Fruit fly (Drosophila melanogaster): ENCODE results near the gene CG46468.

The CG46468 gene

dm6 chr2L:9609337-9609856, 44.2 kb upstream of the CG46468 start (continued):
- TF ChIP-seq z (GFP tag; IDR thresholded peaks at IDR 0.05), result 0 out of 3 replicates have a peak, but pooled peaks have one; percentile 51
- TF ChIP-seq CG15696 (tag; optimal IDR thresholded peaks at IDR 0.05), result no peak
- no peak for TF ChIP-seq ken (GFP tag; IDR thresholded peaks at IDR 0.05)
- TF ChIP-seq CG10209 (GFP tag; optimal IDR thresholded peaks at IDR 0.05), result no peak
- TF ChIP-seq BEAF-32 (GFP tag; optimal IDR thresholded peaks at IDR 0.05), result no peak
- TF ChIP-seq tgo (GFP tag; IDR thresholded peaks at IDR 0.05), result no peak
- TF ChIP-seq CG13624 (GFP tag; optimal IDR thresholded peaks at IDR 0.05), result no peak
- no peak for TF ChIP-seq dati (GFP tag; IDR thresholded peaks at IDR 0.05)
- TF ChIP-seq CrebB (tag; optimal IDR thresholded peaks at IDR 0.05), result no peak
- TF ChIP-seq CG6791 (GFP tag; IDR thresholded peaks at IDR 0.05; ENCODE audit: partially characterized antibody), result no peak
- TF ChIP-seq jing (GFP tag; optimal IDR thresholded peaks at IDR 0.05), result no peak
- TF ChIP-seq CG18619 (GFP tag; optimal IDR thresholded peaks at IDR 0.05), result no peak
- no peak for TF ChIP-seq sens (GFP tag)
- TF ChIP-seq az2 (GFP tag; optimal IDR thresholded peaks at IDR 0.05), result no peak
- TF ChIP-seq CG3847 (GFP tag; IDR thresholded peaks at IDR 0.05), result no peak
- peak; percentile 33 for TF ChIP-seq Deaf1 (tag; optimal IDR thresholded peaks at IDR 0.05)
- TF ChIP-seq mirr (GFP tag; optimal IDR thresholded peaks at IDR 0.05), result no peak
- TF ChIP-seq Lpt (GFP tag; optimal IDR thresholded peaks at IDR 0.05), result no peak
- TF ChIP-seq cad (GFP tag; optimal IDR thresholded peaks at IDR 0.05), result no peak
- TF ChIP-seq esg (GFP tag; conservative IDR thresholded peaks at IDR 0.05), result no peak
- no peak for TF ChIP-seq Atf6 (GFP tag; IDR thresholded peaks at IDR 0.05)
- TF ChIP-seq Rfx (GFP tag; IDR thresholded peaks at IDR 0.05), result no peak
- no peak for TF ChIP-seq H2.0 (GFP tag; IDR thresholded peaks at IDR 0.05)
- TF ChIP-seq nerfin-2 (GFP tag; IDR thresholded peaks at IDR 0.05; ENCODE audit: partially characterized antibody), result no peak
- no peak for TF ChIP-seq CG5180 (GFP tag; optimal IDR thresholded peaks at IDR 0.05)
- no peak for TF ChIP-seq CG2712 (tag; optimal IDR thresholded peaks at IDR 0.05)
- TF ChIP-seq Six4 (GFP tag; optimal IDR thresholded peaks at IDR 0.05), result no peak
- no peak for TF ChIP-seq Spps (tag; optimal IDR thresholded peaks at IDR 0.05)
- no peak for TF ChIP-seq zfh2 (GFP tag; optimal IDR thresholded peaks at IDR 0.05)
- TF ChIP-seq Sox100B (GFP tag; optimal IDR thresholded peaks at IDR 0.05), result no peak
- TF ChIP-seq CkIIα-i1 (GFP tag; IDR thresholded peaks at IDR 0.05), result no peak
- TF ChIP-seq Ets97D (GFP tag; optimal IDR thresholded peaks at IDR 0.05), result no peak
- TF ChIP-seq gem (tag; optimal IDR thresholded peaks at IDR 0.05), result no peak
- TF ChIP-seq kay (GFP tag; optimal IDR thresholded peaks at IDR 0.05), result no peak
- no peak for TF ChIP-seq CG6272 (GFP tag; IDR thresholded peaks at IDR 0.05)
- TF ChIP-seq CG18011 (GFP tag; optimal IDR thresholded peaks at IDR 0.05), result no peak
- TF ChIP-seq CG4820 (GFP tag; optimal IDR thresholded peaks at IDR 0.05), result no peak
- TF ChIP-seq Sin3A (optimal IDR thresholded peaks at IDR 0.05), result no peak
- no peak for TF ChIP-seq CG16779 (GFP tag; IDR thresholded peaks at IDR 0.05)
- TF ChIP-seq abd-A (tag; optimal IDR thresholded peaks at IDR 0.05), result peak; percentile 73
- TF ChIP-seq HLH3B (GFP tag; IDR thresholded peaks at IDR 0.05), result no peak
- no peak for TF ChIP-seq Elba2 (GFP tag; optimal IDR thresholded peaks at IDR 0.05)
- TF ChIP-seq Xrp1 (GFP tag; IDR thresholded peaks at IDR 0.05), result no peak
- TF ChIP-seq grn (GFP tag; optimal IDR thresholded peaks at IDR 0.05), result peak; percentile 86
